Worm (Caenorhabditis elegans): ENCODE data around the gene K02D10.8.

K02D10.8 gene

ce11 chrIII:8795595-8796141 is 9.5 kb downstream of the K02D10.8 start (continued):
- TF ChIP-seq T07F8.4 (tag; optimal IDR thresholded peaks at IDR 0.05) = peak; percentile 28
- TF ChIP-seq aptf-2 (GFP tag; conservative IDR thresholded peaks at IDR 0.05) = 0 out of 2 replicates have a peak, but pooled peaks have one; percentile 59
- peak; percentile 52; the same call in 1 of the 2 replicates for TF ChIP-seq hsf-1 (GFP tag; IDR thresholded peaks at IDR 0.05)
- no peak for TF ChIP-seq Y53F4B.3 (GFP tag; IDR thresholded peaks at IDR 0.05)
- peak in 2 of 3 experiments; percentile 38 to 84 for TF ChIP-seq lin-35 (GFP tag; optimal IDR thresholded peaks at IDR 0.05)
- no peak for TF ChIP-seq F55B11.4 (tag; optimal IDR thresholded peaks at IDR 0.05; ENCODE audit: borderline replicate concordance, insufficient read depth)
- no peak for TF ChIP-seq lsy-27 (tag; optimal IDR thresholded peaks at IDR 0.05; ENCODE audit: borderline replicate concordance, insufficient read depth)
- no peak for TF ChIP-seq dpff-1 (tag; optimal IDR thresholded peaks at IDR 0.05)
- TF ChIP-seq ztf-26 (tag; optimal IDR thresholded peaks at IDR 0.05) = peak; percentile 83
- no peak for TF ChIP-seq tbx-9 (tag; optimal IDR thresholded peaks at IDR 0.05; ENCODE audit: borderline replicate concordance)
- peak; percentile 59 for TF ChIP-seq akir-1 (GFP tag; optimal IDR thresholded peaks at IDR 0.05)
- peak; percentile 91 for TF ChIP-seq K11D2.4 (GFP tag; IDR thresholded peaks at IDR 0.05)
- peak; percentile 61 for TF ChIP-seq ets-4 (GFP tag; optimal IDR thresholded peaks at IDR 0.05)
- no peak for TF ChIP-seq nhr-179 (tag; optimal IDR thresholded peaks at IDR 0.05)
- TF ChIP-seq attf-6 (GFP tag; IDR thresholded peaks at IDR 0.05) = no peak
- TF ChIP-seq rec-8 (tag; optimal IDR thresholded peaks at IDR 0.05) = peak in 1 of 2 experiments; percentile 5
- TF ChIP-seq ccch-3 (GFP tag; optimal IDR thresholded peaks at IDR 0.05) = no peak
- peak; percentile 96 for TF ChIP-seq chd-7 (tag; optimal IDR thresholded peaks at IDR 0.05)
- TF ChIP-seq hlh-12 (tag; optimal IDR thresholded peaks at IDR 0.05) = no peak
- TF ChIP-seq egrh-3 (GFP tag; IDR thresholded peaks at IDR 0.05) = peak; percentile 37
- TF ChIP-seq F23B12.7 (tag; optimal IDR thresholded peaks at IDR 0.05; ENCODE audit: insufficient read depth) = peak; percentile 18
- TF ChIP-seq ztf-3 (GFP tag; optimal IDR thresholded peaks at IDR 0.05) = peak; percentile 52
- peak; percentile 46; the same call in 1 of the 2 replicates for TF ChIP-seq Y67H2A.10 (GFP tag; conservative IDR thresholded peaks at IDR 0.05)
- TF ChIP-seq sdz-38 (tag; optimal IDR thresholded peaks at IDR 0.05) = no peak
- no peak for TF ChIP-seq hrde-1 (tag; optimal IDR thresholded peaks at IDR 0.05; ENCODE audit: borderline replicate concordance)
- peak; percentile 6 for TF ChIP-seq dpl-1 (GFP tag; optimal IDR thresholded peaks at IDR 0.05)
- no peak for TF ChIP-seq efl-1 (GFP tag; optimal IDR thresholded peaks at IDR 0.05)
- TF ChIP-seq F37B4.10 (GFP tag; IDR thresholded peaks at IDR 0.05) = no peak
- TF ChIP-seq ceh-27 (GFP tag; optimal IDR thresholded peaks at IDR 0.05) = peak; percentile 93
- TF ChIP-seq B0336.3 (GFP tag; IDR thresholded peaks at IDR 0.05) = peak; percentile 75; the same call in 1 of the 2 replicates
- peak; percentile 68 for TF ChIP-seq gei-17 (GFP tag; optimal IDR thresholded peaks at IDR 0.05)
- peak; percentile 96 for TF ChIP-seq somi-1 (GFP tag; optimal IDR thresholded peaks at IDR 0.05)
- peak; percentile 99 for TF ChIP-seq zfh-2 (GFP tag; conservative IDR thresholded peaks at IDR 0.05)
- TF ChIP-seq sea-2 (GFP tag; IDR thresholded peaks at IDR 0.05) = no peak
- no peak for TF ChIP-seq zim-3 (tag; optimal IDR thresholded peaks at IDR 0.05)
- TF ChIP-seq rcor-1 (GFP tag; IDR thresholded peaks at IDR 0.05) = peak; percentile 66
- TF ChIP-seq lin-54 (GFP tag; optimal IDR thresholded peaks at IDR 0.05) = peak; percentile 44
- TF ChIP-seq K12H6.12 (tag; optimal IDR thresholded peaks at IDR 0.05) = peak; percentile 96
- TF ChIP-seq F22D6.2 (tag; optimal IDR thresholded peaks at IDR 0.05) = no peak
- TF ChIP-seq attf-5 (GFP tag; optimal IDR thresholded peaks at IDR 0.05) = peak; percentile 95

Data from whole organism, young adult.